Fruit fly (Drosophila melanogaster) whole organism, adult: ENCODE results near the gene CG1632.

ENCODE experiments used
- CG11617 ChIP-seq: fragments of 200-800 bp; sonication (Bioruptor generic); optimal IDR thresholded peaks from 2 replicates; lab custom pipeline; 2017; ENCODE audit warnings: mild to moderate bottlenecking, missing biosample characterization, missing genetic modification reagents, missing genetic modification characterization
- CG14711 ChIP-seq: fragments of 200-800 bp; sonication (Bioruptor generic); optimal IDR thresholded peaks from 2 replicates; lab custom pipeline; 2018; ENCODE audit warnings: missing biosample characterization, mild to moderate bottlenecking, missing genetic modification characterization, moderate library complexity
- CG1620 ChIP-seq: fragments of 200-800 bp; sonication (Bioruptor generic); optimal IDR thresholded peaks from 2 replicates; lab custom pipeline; 2016; ENCODE audit warnings: missing biosample characterization, missing genetic modification characterization
- CG33017 ChIP-seq: fragments of 200-800 bp; sonication (Bioruptor generic); optimal IDR thresholded peaks from 2 replicates; lab custom pipeline; 2018; ENCODE audit warnings: missing biosample characterization, mild to moderate bottlenecking, missing genetic modification characterization, moderate library complexity
- CG7045 ChIP-seq: fragments of 200-800 bp; sonication (Bioruptor generic); optimal IDR thresholded peaks from 2 replicates; lab custom pipeline; 2017; ENCODE audit warnings: missing biosample characterization, mild to moderate bottlenecking, missing genetic modification characterization
- Crg-1 ChIP-seq: fragments of 200-800 bp; sonication (Bioruptor generic); optimal IDR thresholded peaks from 2 replicates; lab custom pipeline; 2016; ENCODE audit warnings: missing biosample characterization, missing genetic modification characterization
- bab1 ChIP-seq: fragments of 200-800 bp; sonication (Bioruptor generic); optimal IDR thresholded peaks from 3 replicates; lab custom pipeline; 2019; ENCODE audit warnings: missing biosample characterization, mild to moderate bottlenecking, missing genetic modification characterization, moderate library complexity
- cic ChIP-seq: fragments of 200-800 bp; sonication (Bioruptor generic); optimal IDR thresholded peaks from 2 replicates; lab custom pipeline; 2017; ENCODE audit warnings: missing biosample characterization, mild to moderate bottlenecking, missing genetic modification characterization, moderate library complexity
- cnc ChIP-seq, 2 experiments: fragments of >200 bp; optimal IDR thresholded peaks; 2 replicates each; lab custom pipeline; 2017
- kay ChIP-seq: fragments of 200-800 bp; sonication (Bioruptor generic); peaks from one replicate; lab custom pipeline; 2016; ENCODE audit warnings: missing biosample characterization, missing genetic modification characterization, borderline replicate concordance
- ovo ChIP-seq: fragments of 200-800 bp; sonication (Bioruptor generic); optimal IDR thresholded peaks from 2 replicates; lab custom pipeline; 2016; ENCODE audit warnings: missing biosample characterization, missing genetic modification characterization
- pad ChIP-seq: fragments of 200-800 bp; sonication (Bioruptor generic); optimal IDR thresholded peaks from 3 replicates; lab custom pipeline; 2017; ENCODE audit warnings: missing biosample characterization, missing genetic modification characterization, mild to moderate bottlenecking, moderate library complexity, missing genetic modification reagents
- tj ChIP-seq: fragments of 200-800 bp; sonication (Bioruptor generic); optimal IDR thresholded peaks from 3 replicates; lab custom pipeline; 2017; ENCODE audit warnings: missing biosample characterization, mild to moderate bottlenecking, missing genetic modification characterization, moderate library complexity
- toe ChIP-seq: fragments of 200-800 bp; sonication (Bioruptor generic); optimal IDR thresholded peaks from 2 replicates; lab custom pipeline; 2016; ENCODE audit warnings: missing biosample characterization, missing genetic modification characterization

- TF ChIP-seq bab1 (no peak), Crg-1 (GFP tag; lab: Kevin White, UChicago) (no peak), cic (no peak), CG11617 (no peak), kay (GFP tag; lab: Kevin White, UChicago) (no peak), CG1620 (GFP tag; lab: Kevin White, UChicago) (no peak), cnc (optimal IDR thresholded peaks at IDR 0.05; lab: Kevin White, UChicago) (no peak), CG14711 (tag; lab: Kevin White, UChicago) (peak; percentile 4), CG7045 (GFP tag; lab: Kevin White, UChicago) (peak; percentile 24), tj (GFP tag; lab: Kevin White, UChicago) (no peak), CG33017 (tag; lab: Kevin White, UChicago) (no peak), toe (GFP tag; lab: Kevin White, UChicago) (no peak), pad (no peak), ovo (GFP tag; lab: Kevin White, UChicago) (no peak)
These were observed 41.3 kb upstream of the CG1632 start for dm6 chrX:8211094-8211730.
